Fruit fly (Drosophila melanogaster) whole organism: ENCODE data around the gene CG14631.

ENCODE experiments used
- CG8478 ChIP-seq: fragments of >200 bp; optimal IDR thresholded peaks from 2 replicates; lab custom pipeline; 2018; ENCODE audit warnings: inconsistent platforms
- Dll ChIP-seq: fragments of >200 bp; optimal IDR thresholded peaks from 2 replicates; lab custom pipeline; 2017
- EcR ChIP-seq, 2 experiments: fragments of >200 bp; optimal IDR thresholded peaks; 2 replicates each; lab custom pipeline; 2017; ENCODE audit warnings: missing biosample characterization in 2 of 2, missing genetic modification characterization in 2 of 2, missing genetic modification reagents in 2 of 2
- pan ChIP-seq: fragments of >200 bp; optimal IDR thresholded peaks from 2 replicates; lab custom pipeline; 2017
- psq ChIP-seq: fragments of >200 bp; optimal IDR thresholded peaks from 2 replicates; lab custom pipeline; 2017

DNA sequence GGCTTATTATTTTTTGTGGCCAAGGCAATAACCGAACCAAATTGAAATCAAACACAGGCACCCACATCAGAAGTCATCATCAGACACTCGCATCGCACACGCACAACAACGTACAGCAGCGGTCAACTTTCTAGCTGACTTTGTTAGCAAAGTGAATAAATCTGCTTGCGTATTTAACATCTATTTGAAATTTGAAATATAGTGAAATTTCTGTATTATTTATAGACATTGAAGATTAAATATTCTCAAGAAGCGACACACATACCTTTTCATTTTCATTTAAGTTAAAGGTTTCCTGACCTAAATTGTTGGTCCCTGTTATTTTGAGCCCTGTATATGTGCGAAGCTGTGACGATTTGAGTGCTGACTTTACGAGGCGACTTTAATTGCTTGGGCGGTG lies 13.0 kb upstream of the CG14631 start:
- TF ChIP-seq psq = no peak
- no peak for TF ChIP-seq CG8478 (lab: Kevin White, UChicago)
- no peak for TF ChIP-seq pan (lab: Kevin White, UChicago)
- no peak for TF ChIP-seq Dll (lab: Kevin White, UChicago)
- TF ChIP-seq EcR (GFP tag; optimal IDR thresholded peaks at IDR 0.05; lab: Kevin White, UChicago) = no peak
